Worm (Caenorhabditis elegans) whole organism, midembryonic: Measurements from ENCODE around the gene C16C8.19.

Experiments
- T22C8.4 ChIP-seq: fragments of 200-800 bp; sonication (Bioruptor generic); IDR thresholded peaks from 2 replicates; pipeline ENCODE4 v1.3.6; 2022; ENCODE audit warnings: missing genetic modification characterization, missing compliant biosample characterization
- cog-1 ChIP-seq: sonication (generic microtip); optimal IDR thresholded peaks from 2 replicates; lab custom pipeline; 2016; ENCODE audit warnings: missing genetic modification characterization, missing compliant biosample characterization
- flt-1 ChIP-seq: fragments of 200-800 bp; sonication (Bioruptor generic); IDR thresholded peaks from 2 replicates; pipeline ENCODE4 v1.3.6; 2022; ENCODE audit warnings: missing genetic modification characterization, missing compliant biosample characterization
- klf-2 ChIP-seq: fragments of 200-800 bp; sonication (Bioruptor generic); conservative IDR thresholded peaks from 2 replicates; pipeline ENCODE4 v1.3.6; 2022; ENCODE audit warnings: missing genetic modification reagents, missing genetic modification characterization, missing compliant biosample characterization
- med-1 ChIP-seq: sonication (generic microtip); optimal IDR thresholded peaks from 2 replicates; lab custom pipeline; 2017; ENCODE audit warnings: missing genetic modification characterization, mild to moderate bottlenecking, missing compliant biosample characterization, antibody characterized with exemption, missing genetic modification reagents; ENCODE audit not compliant: insufficient read depth
- ref-1 ChIP-seq: fragments of 200-800 bp; sonication (Bioruptor generic); conservative IDR thresholded peaks from 2 replicates; pipeline ENCODE4 v1.3.6; 2022; ENCODE audit warnings: missing genetic modification reagents, missing genetic modification characterization, missing compliant biosample characterization
- tab-1 ChIP-seq: fragments of 200-800 bp; sonication (Bioruptor generic); IDR thresholded peaks from 2 replicates; pipeline ENCODE4 v1.3.6; 2022; ENCODE audit warnings: missing genetic modification characterization, missing compliant biosample characterization
- ztf-23 ChIP-seq: fragments of 200-800 bp; sonication (Bioruptor generic); IDR thresholded peaks from 2 replicates; pipeline ENCODE4 v1.3.6; 2022; ENCODE audit warnings: missing genetic modification reagents, missing genetic modification characterization, missing compliant biosample characterization

- TF ChIP-seq ref-1 (no peak), ztf-23 (GFP tag; lab: Robert Waterston, UW) (no peak), cog-1 (no peak), T22C8.4 (GFP tag; lab: Robert Waterston, UW) (no peak), flt-1 (GFP tag; lab: Robert Waterston, UW) (no peak), klf-2 (GFP tag; lab: Robert Waterston, UW) (no peak), tab-1 (no peak), med-1 (GFP tag; lab: Kevin White, UChicago) (no peak)
These were observed 14.0 kb upstream of the C16C8.19 start, which contains the start of gene C16C8.4 for ce11 chrII:3444280-3444679.
